Worm (Caenorhabditis elegans) whole organism, L4/young adult: ENCODE results near the gene Y43F8B.28.

ENCODE experiments used
- dao-5 ChIP-seq: sonication (generic microtip); optimal IDR thresholded peaks from 2 replicates; lab custom pipeline; 2016; ENCODE audit warnings: missing genotype, missing genetic modification characterization, moderate library complexity, missing compliant biosample characterization
- him-1 ChIP-seq: sonication (generic microtip); optimal IDR thresholded peaks from 2 replicates; lab custom pipeline; 2016; ENCODE audit warnings: missing genotype, missing genetic modification reagents, missing genetic modification characterization, missing compliant biosample characterization

- no peak for TF ChIP-seq him-1
- TF ChIP-seq dao-5 (tag; lab: Kevin White, UChicago) = no peak
Observed at ce11 chrV:19457120-19457519, 28.0 kb upstream of the Y43F8B.28 start, which contains the start of gene Y43F8B.24.
